Worm (Caenorhabditis elegans): ENCODE results near the gene snf-5.

snf-5 gene

DNA sequence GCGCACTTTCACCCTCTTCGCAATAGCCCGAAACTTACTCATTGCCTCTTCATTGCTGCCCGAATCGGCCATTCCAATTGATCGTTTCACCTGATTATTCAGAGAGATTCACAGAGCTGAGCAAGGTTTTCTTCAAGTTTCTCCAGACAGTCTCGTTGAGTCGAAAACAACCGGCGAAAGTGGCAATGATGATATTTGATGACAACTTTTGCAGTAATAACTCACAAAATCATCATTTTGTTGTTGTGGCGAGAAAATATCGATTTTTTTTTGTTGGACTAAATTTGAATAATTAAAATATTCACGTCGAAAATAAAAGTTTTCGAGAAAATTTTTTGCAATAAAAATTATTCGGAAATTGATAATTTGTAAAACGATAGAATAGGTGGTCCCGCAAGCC is at the start of gene snf-5:
TSS of gene snf-5 (minus strand) at position 182 of the 400 bp plus-strand sequence.
- TF ChIP-seq ztf-23 (GFP tag; IDR thresholded peaks at IDR 0.05) = no peak
- TF ChIP-seq flt-1 (GFP tag; IDR thresholded peaks at IDR 0.05) = no peak
- no peak for TF ChIP-seq tab-1 (GFP tag; IDR thresholded peaks at IDR 0.05)
- TF ChIP-seq cog-1 (tag; optimal IDR thresholded peaks at IDR 0.05) = no peak
- no peak for TF ChIP-seq med-1 (GFP tag; optimal IDR thresholded peaks at IDR 0.05; ENCODE audit: insufficient read depth)
- no peak for TF ChIP-seq klf-2 (GFP tag; conservative IDR thresholded peaks at IDR 0.05)
- no peak for TF ChIP-seq ztf-29 (GFP tag; IDR thresholded peaks at IDR 0.05)
- no peak for TF ChIP-seq ref-1 (GFP tag; conservative IDR thresholded peaks at IDR 0.05)
- TF ChIP-seq T22C8.4 (GFP tag; IDR thresholded peaks at IDR 0.05) = no peak

DNA sequence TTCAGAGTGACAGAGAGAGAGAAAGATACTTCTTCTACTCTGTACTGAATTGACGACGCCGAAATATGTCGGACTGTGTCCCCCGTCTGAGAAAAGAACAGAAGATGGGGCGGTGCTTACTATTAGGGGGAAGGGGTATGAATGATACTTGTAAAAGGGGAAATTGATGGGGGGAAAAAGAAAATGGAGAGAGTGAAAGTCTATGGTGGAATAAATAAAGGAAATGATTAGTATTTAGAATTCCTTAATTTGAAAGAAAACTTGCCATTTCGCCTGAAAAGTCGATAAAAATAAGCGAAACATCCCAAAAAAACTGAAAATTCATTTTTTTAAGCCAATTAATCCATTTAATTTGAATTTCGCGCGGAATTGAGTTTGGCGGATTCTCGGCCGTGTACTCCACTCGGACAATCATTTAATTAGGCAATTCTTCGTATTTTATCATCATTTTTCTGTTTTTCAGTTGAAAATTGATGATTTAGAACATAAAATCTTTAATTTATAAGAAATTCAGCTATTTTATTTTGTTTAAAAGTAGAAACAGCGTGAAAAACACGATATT is 49.0 kb upstream of the snf-5 start, which contains the start of gene F35C5.12:
TSS of gene F35C5.12 (minus strand) at position 51 of the 562 bp plus-strand sequence.
- TF ChIP-seq ref-1 (GFP tag; conservative IDR thresholded peaks at IDR 0.05) (no peak), med-1 (GFP tag; optimal IDR thresholded peaks at IDR 0.05; ENCODE audit: insufficient read depth) (no peak), ztf-29 (GFP tag; IDR thresholded peaks at IDR 0.05) (no peak), flt-1 (GFP tag; IDR thresholded peaks at IDR 0.05) (no peak), ztf-23 (GFP tag; IDR thresholded peaks at IDR 0.05) (no peak), tab-1 (GFP tag; IDR thresholded peaks at IDR 0.05) (no peak), cog-1 (tag; optimal IDR thresholded peaks at IDR 0.05) (no peak), T22C8.4 (GFP tag; IDR thresholded peaks at IDR 0.05) (no peak), klf-2 (GFP tag; conservative IDR thresholded peaks at IDR 0.05) (no peak)

DNA sequence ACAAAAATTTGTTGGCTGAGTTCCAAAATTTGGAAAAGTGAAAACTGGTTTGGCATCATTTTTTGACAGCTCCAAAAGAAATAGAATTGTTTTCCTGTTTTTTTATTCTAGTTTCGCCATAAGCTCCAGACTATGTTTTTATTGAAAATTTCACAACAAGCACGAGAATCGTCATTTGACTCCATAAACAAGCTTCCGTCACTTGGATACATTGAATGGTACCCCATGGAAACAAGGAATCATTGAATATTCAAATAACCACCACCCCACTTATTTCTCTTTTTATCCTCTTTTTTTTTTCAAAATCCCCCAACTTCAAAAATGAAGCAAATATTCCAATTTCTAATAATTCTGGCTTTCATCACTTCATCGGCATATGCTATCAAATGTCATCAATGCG is 43.2 kb upstream of the snf-5 start, which contains the start of gene ddn-2:
TSS of gene ddn-2 (plus strand) at position 301 of the 400 bp plus-strand sequence.
- TF ChIP-seq ztf-23 (GFP tag; IDR thresholded peaks at IDR 0.05) = no peak
- no peak for TF ChIP-seq T22C8.4 (GFP tag; IDR thresholded peaks at IDR 0.05)
- no peak for TF ChIP-seq cog-1 (tag; optimal IDR thresholded peaks at IDR 0.05)
- no peak for TF ChIP-seq ztf-29 (GFP tag; IDR thresholded peaks at IDR 0.05)
- no peak for TF ChIP-seq med-1 (GFP tag; optimal IDR thresholded peaks at IDR 0.05; ENCODE audit: insufficient read depth)
- no peak for TF ChIP-seq ref-1 (GFP tag; conservative IDR thresholded peaks at IDR 0.05)
- no peak for TF ChIP-seq flt-1 (GFP tag; IDR thresholded peaks at IDR 0.05)

DNA sequence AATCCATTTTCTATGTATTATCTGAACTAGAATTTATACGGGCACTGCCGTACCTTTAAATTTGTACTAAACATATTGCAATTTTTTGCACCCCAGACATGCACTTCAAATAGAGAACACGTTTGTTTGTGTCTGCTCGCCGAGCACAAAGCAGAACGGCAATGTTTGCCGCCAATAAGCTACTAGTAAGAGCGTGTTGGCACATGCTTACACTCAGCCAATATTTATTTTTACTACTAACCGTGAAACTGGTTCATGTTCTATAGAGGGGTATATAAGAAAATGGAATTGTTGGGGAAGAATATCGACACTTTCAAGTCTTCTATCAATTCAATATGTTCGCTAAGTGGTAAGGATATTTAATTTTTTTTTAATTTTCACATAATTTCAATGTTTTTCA is 41.5 kb upstream of the snf-5 start, which contains the start of gene nspb-11:
TSS of gene nspb-11 (plus strand) at position 301 of the 400 bp plus-strand sequence.
- no peak for TF ChIP-seq med-1 (GFP tag; optimal IDR thresholded peaks at IDR 0.05; ENCODE audit: insufficient read depth)

DNA sequence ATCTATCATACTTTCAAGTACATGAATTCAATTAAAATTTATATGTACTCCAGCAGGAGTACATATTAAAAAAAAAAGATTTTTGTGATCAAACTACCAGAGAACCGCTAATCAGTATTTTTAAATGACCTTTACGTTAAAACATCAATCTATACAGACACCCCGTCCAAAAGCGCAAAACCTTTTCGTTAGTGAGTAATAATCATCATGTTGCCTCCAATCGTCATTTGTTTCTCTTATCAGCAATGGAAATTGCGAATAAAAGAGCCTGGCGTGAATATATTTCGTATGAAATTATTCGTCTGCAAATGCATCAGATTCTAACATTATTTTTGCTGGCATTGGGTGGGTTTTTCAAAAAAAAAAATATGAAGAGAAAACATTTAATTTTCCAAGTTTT is 38.6 kb upstream of the snf-5 start, which contains the start of gene clec-66:
TSS of gene clec-66 (plus strand) at position 225 of the 400 bp plus-strand sequence.
- TF ChIP-seq klf-2 (GFP tag; conservative IDR thresholded peaks at IDR 0.05) = no peak
- TF ChIP-seq flt-1 (GFP tag; IDR thresholded peaks at IDR 0.05) = no peak
- no peak for TF ChIP-seq T22C8.4 (GFP tag; IDR thresholded peaks at IDR 0.05)
- TF ChIP-seq ztf-29 (GFP tag; IDR thresholded peaks at IDR 0.05) = no peak
- TF ChIP-seq ztf-23 (GFP tag; IDR thresholded peaks at IDR 0.05) = no peak
- no peak for TF ChIP-seq ref-1 (GFP tag; conservative IDR thresholded peaks at IDR 0.05)
- TF ChIP-seq cog-1 (tag; optimal IDR thresholded peaks at IDR 0.05) = no peak
- no peak for TF ChIP-seq tab-1 (GFP tag; IDR thresholded peaks at IDR 0.05)
- TF ChIP-seq med-1 (GFP tag; optimal IDR thresholded peaks at IDR 0.05; ENCODE audit: insufficient read depth) = no peak

DNA sequence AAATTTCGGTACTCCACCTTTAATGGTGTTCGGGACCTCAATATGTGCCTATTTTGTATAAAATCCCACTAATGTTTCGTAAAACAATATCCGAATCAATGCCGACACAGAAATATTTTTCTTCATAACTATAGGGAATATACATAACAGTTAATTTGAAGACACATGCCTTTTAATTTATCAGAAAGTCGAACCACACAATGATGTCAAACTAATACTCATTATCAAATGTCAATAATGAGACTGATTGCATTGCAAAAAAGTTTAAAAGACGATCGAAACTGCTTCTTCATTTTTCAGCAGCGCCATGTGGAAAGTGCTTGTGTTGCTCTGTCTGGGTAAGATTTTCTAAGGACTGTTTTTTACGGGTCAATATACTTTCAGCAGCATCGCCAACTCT is 35.4 kb upstream of the snf-5 start, which contains the start of gene clec-65:
TSS of gene clec-65 (plus strand) at position 301 of the 400 bp plus-strand sequence.
- TF ChIP-seq ztf-23 (GFP tag; IDR thresholded peaks at IDR 0.05) (no peak), ref-1 (GFP tag; conservative IDR thresholded peaks at IDR 0.05) (no peak), T22C8.4 (GFP tag; IDR thresholded peaks at IDR 0.05) (no peak), flt-1 (GFP tag; IDR thresholded peaks at IDR 0.05) (no peak), klf-2 (GFP tag; conservative IDR thresholded peaks at IDR 0.05) (no peak), cog-1 (tag; optimal IDR thresholded peaks at IDR 0.05) (no peak), ztf-29 (GFP tag; IDR thresholded peaks at IDR 0.05) (no peak), tab-1 (GFP tag; IDR thresholded peaks at IDR 0.05) (no peak), med-1 (GFP tag; optimal IDR thresholded peaks at IDR 0.05; ENCODE audit: insufficient read depth) (no peak)

DNA sequence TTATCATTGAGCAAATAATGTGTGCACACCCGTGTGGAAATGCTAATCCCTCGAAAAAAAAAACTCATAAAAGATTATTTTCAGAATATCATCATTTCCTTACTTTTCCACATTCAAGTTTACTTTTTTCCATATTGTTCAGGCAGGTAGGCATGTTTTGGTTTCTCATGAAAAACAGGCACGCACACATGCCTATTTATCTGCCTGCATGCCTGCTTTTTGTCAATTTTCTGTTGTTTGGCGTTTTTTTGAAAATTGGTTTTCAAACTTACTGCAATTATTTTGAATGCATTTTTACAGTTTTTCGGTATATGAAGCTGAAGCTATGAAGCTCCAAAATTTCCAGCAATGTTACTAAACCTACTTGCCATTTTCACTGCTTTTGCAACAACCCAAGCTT is 32.4 kb upstream of the snf-5 start, which contains the start of gene clec-64:
TSS of gene clec-64 (plus strand) at position 301 of the 400 bp plus-strand sequence.
- no peak for TF ChIP-seq tab-1 (GFP tag; IDR thresholded peaks at IDR 0.05)
- TF ChIP-seq med-1 (GFP tag; optimal IDR thresholded peaks at IDR 0.05; ENCODE audit: insufficient read depth) = no peak
- TF ChIP-seq flt-1 (GFP tag; IDR thresholded peaks at IDR 0.05) = no peak
- TF ChIP-seq T22C8.4 (GFP tag; IDR thresholded peaks at IDR 0.05) = no peak
- TF ChIP-seq cog-1 (tag; optimal IDR thresholded peaks at IDR 0.05) = no peak
- TF ChIP-seq ztf-29 (GFP tag; IDR thresholded peaks at IDR 0.05) = no peak
- no peak for TF ChIP-seq ref-1 (GFP tag; conservative IDR thresholded peaks at IDR 0.05)
- TF ChIP-seq ztf-23 (GFP tag; IDR thresholded peaks at IDR 0.05) = no peak
- no peak for TF ChIP-seq klf-2 (GFP tag; conservative IDR thresholded peaks at IDR 0.05)

DNA sequence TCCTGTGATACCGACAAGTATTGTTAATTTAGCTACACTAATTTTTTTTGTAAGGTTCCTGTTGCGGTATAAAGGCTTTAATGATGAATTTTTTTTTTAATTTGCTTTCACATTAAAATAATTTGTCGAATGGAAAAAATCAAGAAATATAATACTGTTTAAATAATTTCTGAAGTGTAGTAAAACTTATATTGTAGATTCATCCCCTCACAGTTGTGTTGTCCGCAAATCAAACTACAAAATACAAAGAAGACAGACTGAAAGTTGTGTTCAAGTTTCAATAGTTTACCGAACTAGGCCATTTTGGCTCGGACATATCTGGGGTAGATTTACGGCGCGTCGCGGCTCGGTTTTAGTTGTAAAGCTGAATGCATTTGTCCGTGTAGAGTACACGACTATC is 31.8 kb upstream of the snf-5 start:
- TF ChIP-seq ztf-29 (GFP tag; IDR thresholded peaks at IDR 0.05) (no peak), klf-2 (GFP tag; conservative IDR thresholded peaks at IDR 0.05) (no peak), flt-1 (GFP tag; IDR thresholded peaks at IDR 0.05) (no peak), ztf-23 (GFP tag; IDR thresholded peaks at IDR 0.05) (no peak), cog-1 (tag; optimal IDR thresholded peaks at IDR 0.05) (no peak), med-1 (GFP tag; optimal IDR thresholded peaks at IDR 0.05; ENCODE audit: insufficient read depth) (no peak), T22C8.4 (GFP tag; IDR thresholded peaks at IDR 0.05) (no peak), tab-1 (GFP tag; IDR thresholded peaks at IDR 0.05) (no peak), ref-1 (GFP tag; conservative IDR thresholded peaks at IDR 0.05) (no peak)

DNA sequence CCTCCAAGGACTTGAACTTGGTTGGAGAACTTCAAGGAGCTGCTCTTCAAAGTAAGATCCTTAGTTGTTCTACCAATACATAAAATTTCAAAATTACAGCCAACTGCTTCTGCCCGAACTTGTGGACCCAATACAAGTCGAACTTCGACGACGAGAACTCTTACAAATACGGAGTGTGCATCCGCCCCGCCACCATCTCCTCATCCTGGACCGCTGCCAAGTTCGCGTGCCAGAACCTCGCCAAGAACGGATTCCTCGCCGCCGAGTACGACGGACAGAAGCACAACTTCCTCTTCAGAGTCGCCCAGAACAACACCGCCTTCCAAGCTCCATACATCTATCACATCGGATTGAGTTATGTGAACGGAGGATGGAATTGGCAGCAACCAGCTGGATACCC is 31.1 kb upstream of the snf-5 start:
- TF ChIP-seq tab-1 (GFP tag; IDR thresholded peaks at IDR 0.05) (no peak), ztf-29 (GFP tag; IDR thresholded peaks at IDR 0.05) (no peak), cog-1 (tag; optimal IDR thresholded peaks at IDR 0.05) (no peak), klf-2 (GFP tag; conservative IDR thresholded peaks at IDR 0.05) (no peak), T22C8.4 (GFP tag; IDR thresholded peaks at IDR 0.05) (no peak), med-1 (GFP tag; optimal IDR thresholded peaks at IDR 0.05; ENCODE audit: insufficient read depth) (no peak), ztf-23 (GFP tag; IDR thresholded peaks at IDR 0.05) (no peak), flt-1 (GFP tag; IDR thresholded peaks at IDR 0.05) (no peak), ref-1 (GFP tag; conservative IDR thresholded peaks at IDR 0.05) (no peak)

Data from whole organism, midembryonic.